Worm (Caenorhabditis elegans): ENCODE data around the gene srt-38.
A peak's percentile ranks its signal among the peaks of the same experiment; 100 is the strongest.

DNA sequence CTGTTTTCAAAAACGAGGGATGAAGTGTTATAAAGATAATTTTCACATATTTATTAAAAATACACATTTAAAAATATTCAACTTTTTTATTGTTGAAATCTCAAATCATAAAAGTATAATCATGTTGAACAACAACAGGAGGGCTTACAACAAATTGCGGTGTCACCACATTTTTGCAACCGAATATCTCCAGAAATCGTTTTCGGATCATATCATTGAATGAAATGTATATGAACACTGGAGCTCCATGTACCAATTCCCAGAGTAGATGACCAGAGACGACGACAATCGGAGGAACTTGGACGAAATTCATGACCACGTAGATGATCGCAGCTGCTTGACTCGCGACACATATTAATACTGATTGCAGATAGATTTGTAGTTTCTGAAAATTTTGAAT is 9.8 kb downstream of the srt-38 start:
- TF ChIP-seq zag-1 (tag; optimal IDR thresholded peaks at IDR 0.05) (no peak), unc-62 (GFP tag; optimal IDR thresholded peaks at IDR 0.05 in 1 of 2) (peak in 1 of 2 experiments; percentile 92), unc-62 (tag; optimal IDR thresholded peaks at IDR 0.05) (no peak)
